Fruit fly (Drosophila melanogaster): ENCODE results near the gene Cpr76Ba.
A peak's percentile ranks its signal among the peaks of the same experiment; 100 is the strongest.

The Cpr76Ba gene

dm6 chr3L:19518232-19518631, at the start of gene Cpr76Ba:
Cpr76Ba (minus strand) TSS chr3L:19518332.
- TF ChIP-seq Snoo (tag; optimal IDR thresholded peaks at IDR 0.05) (no peak), CG8159 (tag; optimal IDR thresholded peaks at IDR 0.05) (no peak), Pif1B (GFP tag; optimal IDR thresholded peaks at IDR 0.05) (no peak), CG34367 (tag; optimal IDR thresholded peaks at IDR 0.05) (no peak), Ets98B (GFP tag; IDR thresholded peaks at IDR 0.05) (no peak), CG13204 (GFP tag; optimal IDR thresholded peaks at IDR 0.05) (no peak), CG10348 (GFP tag; IDR thresholded peaks at IDR 0.05) (no peak), Pif1A (GFP tag; optimal IDR thresholded peaks at IDR 0.05) (no peak), CG15710 (tag; optimal IDR thresholded peaks at IDR 0.05) (no peak), gl (tag; optimal IDR thresholded peaks at IDR 0.05) (no peak), CG32121 (GFP tag; IDR thresholded peaks at IDR 0.05) (no peak)

dm6 chr3L:19566127-19566526, 48.0 kb upstream of the Cpr76Ba start:
- TF ChIP-seq CG13204 (GFP tag; optimal IDR thresholded peaks at IDR 0.05) (no peak), CG17806 (tag; optimal IDR thresholded peaks at IDR 0.05) (no peak), CG9948 (tag; optimal IDR thresholded peaks at IDR 0.05) (no peak), EcR (GFP tag; optimal IDR thresholded peaks at IDR 0.05) (no peak), rn (GFP tag; IDR thresholded peaks at IDR 0.05) (no peak), fd96Ca (GFP tag; IDR thresholded peaks at IDR 0.05) (no peak), CG8301 (tag; optimal IDR thresholded peaks at IDR 0.05) (no peak), CG8159 (tag; optimal IDR thresholded peaks at IDR 0.05) (no peak), CG10348 (GFP tag; IDR thresholded peaks at IDR 0.05) (no peak), D1 (tag; optimal IDR thresholded peaks at IDR 0.05) (no peak), Pif1A (GFP tag; optimal IDR thresholded peaks at IDR 0.05) (no peak), Pif1B (GFP tag; optimal IDR thresholded peaks at IDR 0.05) (no peak), Ets98B (GFP tag; IDR thresholded peaks at IDR 0.05) (no peak), CG15710 (tag; optimal IDR thresholded peaks at IDR 0.05) (no peak), CG12605 (GFP tag; IDR thresholded peaks at IDR 0.05) (no peak), Snoo (tag; optimal IDR thresholded peaks at IDR 0.05) (no peak), CG32121 (GFP tag; IDR thresholded peaks at IDR 0.05) (no peak), CG14655 (GFP tag; optimal IDR thresholded peaks at IDR 0.05) (no peak)

dm6 chr3L:19564905-19565700, 47.0 kb upstream of the Cpr76Ba start:
- TF ChIP-seq CG8159 (tag; optimal IDR thresholded peaks at IDR 0.05) (no peak), EcR (GFP tag; optimal IDR thresholded peaks at IDR 0.05) (peak; percentile 14), CG10348 (GFP tag; IDR thresholded peaks at IDR 0.05) (no peak), fd96Ca (GFP tag; IDR thresholded peaks at IDR 0.05) (no peak)

- TF ChIP-seq Ets98B (GFP tag; IDR thresholded peaks at IDR 0.05) (no peak), CG15710 (tag; optimal IDR thresholded peaks at IDR 0.05) (no peak), EcR (GFP tag; optimal IDR thresholded peaks at IDR 0.05) (no peak), CG13204 (GFP tag; optimal IDR thresholded peaks at IDR 0.05) (no peak), Pif1B (GFP tag; optimal IDR thresholded peaks at IDR 0.05) (no peak), CG14655 (GFP tag; optimal IDR thresholded peaks at IDR 0.05) (no peak), CG32121 (GFP tag; IDR thresholded peaks at IDR 0.05) (no peak), CG8301 (tag; optimal IDR thresholded peaks at IDR 0.05) (no peak)
These were observed 44.9 kb upstream of the Cpr76Ba start for dm6 chr3L:19563014-19563413.

dm6 chr3L:19562146-19562700, 44.1 kb upstream of the Cpr76Ba start:
- peak; percentile 30; the same call in 1 of the 2 replicates for TF ChIP-seq CG12605 (GFP tag; IDR thresholded peaks at IDR 0.05)
- peak; percentile 82 for TF ChIP-seq EcR (GFP tag; optimal IDR thresholded peaks at IDR 0.05)
- no peak for TF ChIP-seq Pif1B (GFP tag; optimal IDR thresholded peaks at IDR 0.05)

dm6 chr3L:19561745-19562144, 43.6 kb upstream of the Cpr76Ba start:
- TF ChIP-seq CG4496 (GFP tag; IDR thresholded peaks at IDR 0.05) (peak; percentile 78; the same call in 2 of the 3 replicates), Pif1B (GFP tag; optimal IDR thresholded peaks at IDR 0.05) (peak; percentile 48), rn (GFP tag; IDR thresholded peaks at IDR 0.05) (no peak), D1 (tag; optimal IDR thresholded peaks at IDR 0.05) (peak; percentile 75), EcR (GFP tag; optimal IDR thresholded peaks at IDR 0.05) (no peak), CG12605 (GFP tag; IDR thresholded peaks at IDR 0.05) (peak; percentile 68), CG9948 (tag; optimal IDR thresholded peaks at IDR 0.05) (peak; percentile 83), Snoo (tag; optimal IDR thresholded peaks at IDR 0.05) (peak; percentile 79), Pif1A (GFP tag; optimal IDR thresholded peaks at IDR 0.05) (peak; percentile 67), CG32121 (GFP tag; IDR thresholded peaks at IDR 0.05) (peak; percentile 84), CG17806 (tag; optimal IDR thresholded peaks at IDR 0.05) (peak; percentile 78), CG13204 (GFP tag; optimal IDR thresholded peaks at IDR 0.05) (no peak), CG34367 (tag; optimal IDR thresholded peaks at IDR 0.05) (peak; percentile 60), CG15710 (tag; optimal IDR thresholded peaks at IDR 0.05) (peak; percentile 66), CG10348 (GFP tag; IDR thresholded peaks at IDR 0.05) (peak; percentile 19; the same call in 1 of the 2 replicates), CG8301 (tag; optimal IDR thresholded peaks at IDR 0.05) (peak; percentile 79), fd96Ca (GFP tag; IDR thresholded peaks at IDR 0.05) (no peak), Ets98B (GFP tag; IDR thresholded peaks at IDR 0.05) (peak; percentile 73; the same call in 1 of the 2 replicates), gl (tag; optimal IDR thresholded peaks at IDR 0.05) (no peak), CG14655 (GFP tag; optimal IDR thresholded peaks at IDR 0.05) (peak; percentile 71), CG8159 (tag; optimal IDR thresholded peaks at IDR 0.05) (peak; percentile 74)
